Fruit fly (Drosophila melanogaster) whole organism, wandering third instar larva: ENCODE measurements around the gene CG42654.

Experiments
- Abd-B ChIP-seq: fragments of >200 bp; optimal IDR thresholded peaks from 2 replicates; lab custom pipeline; 2017; ENCODE audit warnings: missing biosample characterization, missing genetic modification characterization
- CG32264 ChIP-seq: fragments of 200-800 bp; sonication (Bioruptor generic); optimal IDR thresholded peaks from 2 replicates; lab custom pipeline; 2016; ENCODE audit warnings: missing biosample characterization, missing genetic modification characterization
- CG9705 ChIP-seq: fragments of 200-800 bp; sonication (Bioruptor generic); optimal IDR thresholded peaks from 2 replicates; lab custom pipeline; 2018; ENCODE audit warnings: missing biosample characterization, mild to moderate bottlenecking, missing genetic modification characterization
- CrebA ChIP-seq: fragments of 200-800 bp; sonication (Bioruptor generic); optimal IDR thresholded peaks from 2 replicates; lab custom pipeline; 2016; ENCODE audit warnings: missing biosample characterization, mild to moderate bottlenecking, missing genetic modification characterization, borderline replicate concordance
- Dfd ChIP-seq: fragments of >200 bp; optimal IDR thresholded peaks from 2 replicates; lab custom pipeline; 2017; ENCODE audit warnings: missing biosample characterization, missing genetic modification characterization
- Dif ChIP-seq: fragments of 200-275, 200-300 bp; sonication (Bioruptor generic); optimal IDR thresholded peaks from 2 replicates; lab custom pipeline; 2018; ENCODE audit warnings: missing biosample characterization, missing genetic modification characterization; ENCODE audit not compliant: partially characterized antibody
- GATAd ChIP-seq: sonication (Bioruptor generic); optimal IDR thresholded peaks from 2 replicates; lab custom pipeline; 2016; ENCODE audit warnings: missing biosample characterization, missing genetic modification characterization
- HLH106 ChIP-seq: fragments of 200-800 bp; optimal IDR thresholded peaks from 3 replicates; lab custom pipeline; 2019; ENCODE audit warnings: missing biosample characterization, mild to moderate bottlenecking, missing genetic modification characterization, moderate library complexity
- Hnf4 ChIP-seq: fragments of 200-800 bp; sonication (Bioruptor generic); optimal IDR thresholded peaks from 2 replicates; lab custom pipeline; 2016; ENCODE audit warnings: missing biosample characterization, mild to moderate bottlenecking, missing genetic modification characterization
- Hr78 ChIP-seq: fragments of >200 bp; optimal IDR thresholded peaks from 2 replicates; lab custom pipeline; 2017; ENCODE audit warnings: missing biosample characterization, missing genetic modification characterization
- Hr83 ChIP-seq: fragments of 200-300 bp; sonication (Bioruptor generic); optimal IDR thresholded peaks from 2 replicates; lab custom pipeline; 2016; ENCODE audit warnings: missing biosample characterization, mild to moderate bottlenecking, missing genetic modification characterization, moderate library complexity; ENCODE audit not compliant: poor library complexity, severe bottlenecking
- Jra ChIP-seq: sonication (Bioruptor generic); optimal IDR thresholded peaks from 2 replicates; lab custom pipeline; 2016; ENCODE audit warnings: missing biosample characterization, missing genetic modification characterization
- Mio ChIP-seq: sonication (Bioruptor generic); optimal IDR thresholded peaks from 2 replicates; lab custom pipeline; 2016; ENCODE audit warnings: missing biosample characterization, missing genetic modification characterization
- Myc ChIP-seq: fragments of >200 bp; optimal IDR thresholded peaks from 2 replicates; lab custom pipeline; 2017
- N ChIP-seq: fragments of >200 bp; optimal IDR thresholded peaks from 2 replicates; lab custom pipeline; 2018; ENCODE audit warnings: missing biosample characterization, missing external identifiers, missing genetic modification characterization
- OdsH ChIP-seq: fragments of 200-800 bp; sonication (Bioruptor generic); optimal IDR thresholded peaks from 2 replicates; lab custom pipeline; 2016; ENCODE audit warnings: missing biosample characterization, mild to moderate bottlenecking, missing genetic modification characterization
- Rel ChIP-seq, 2 experiments: fragments of 200-800 bp; sonication (Bioruptor generic) in 1 of 2; optimal IDR thresholded peaks; 2 replicates in 1 of 2; 3 replicates in 1 of 2; lab custom pipeline; 2016 to 2019; ENCODE audit warnings: mild to moderate bottlenecking in 2 of 2, missing biosample characterization in 2 of 2, missing genetic modification characterization in 2 of 2, moderate library complexity in 1 of 2
- Sp1 ChIP-seq: fragments of 200-800 bp; sonication (Bioruptor generic); optimal IDR thresholded peaks from 3 replicates; lab custom pipeline; 2019; ENCODE audit warnings: missing biosample characterization, mild to moderate bottlenecking, missing genetic modification characterization, moderate library complexity
- Vsx2 ChIP-seq: fragments of 200-300, 225-300 bp; sonication (Bioruptor generic); optimal IDR thresholded peaks from 2 replicates; lab custom pipeline; 2018; ENCODE audit warnings: missing biosample characterization, missing genetic modification characterization; ENCODE audit not compliant: partially characterized antibody
- br ChIP-seq: fragments of 200-800 bp; sonication (Bioruptor generic); optimal IDR thresholded peaks from 2 replicates; lab custom pipeline; 2016; ENCODE audit warnings: missing biosample characterization, missing genetic modification characterization
- brk ChIP-seq: fragments of 200-800 bp; sonication (Bioruptor generic); optimal IDR thresholded peaks from 2 replicates; lab custom pipeline; 2016; ENCODE audit warnings: missing biosample characterization, mild to moderate bottlenecking, missing genetic modification characterization
- dl ChIP-seq, 2 experiments: fragments of 175-275, 200-275 bp in 1 of 2; fragments of 200-275 bp in 1 of 2; sonication (Bioruptor generic); optimal IDR thresholded peaks; lab custom pipeline; 2018; ENCODE audit warnings: mild to moderate bottlenecking in 2 of 2, missing biosample characterization in 2 of 2, missing genetic modification characterization in 2 of 2, moderate library complexity in 2 of 2; ENCODE audit not compliant: partially characterized antibody in 2 of 2, insufficient read depth in 1 of 2
- dmrt93B ChIP-seq: fragments of 200-800 bp; sonication (Bioruptor generic); optimal IDR thresholded peaks from 2 replicates; lab custom pipeline; 2018; ENCODE audit warnings: missing biosample characterization, mild to moderate bottlenecking, missing genetic modification characterization
- dsf ChIP-seq: sonication (Bioruptor generic); optimal IDR thresholded peaks from 2 replicates; lab custom pipeline; 2016; ENCODE audit warnings: missing biosample characterization, missing genetic modification characterization, borderline replicate concordance
- ey ChIP-seq: fragments of 200-800 bp; sonication (Bioruptor generic); optimal IDR thresholded peaks from 2 replicates; lab custom pipeline; 2016; ENCODE audit warnings: missing biosample characterization, missing genetic modification characterization
- foxo ChIP-seq, 2 experiments: fragments of 200-800 bp; sonication (Bioruptor generic); optimal IDR thresholded peaks; 2 replicates in 1 of 2; 3 replicates in 1 of 2; lab custom pipeline; 2016 to 2017; ENCODE audit warnings: missing biosample characterization in 2 of 2, missing genetic modification characterization in 2 of 2
- fru ChIP-seq: fragments of 200-800 bp; sonication (Bioruptor generic); optimal IDR thresholded peaks from 3 replicates; lab custom pipeline; 2016; ENCODE audit warnings: missing biosample characterization, mild to moderate bottlenecking, missing genetic modification characterization
- h ChIP-seq: fragments of 200-800 bp; sonication (Bioruptor generic); optimal IDR thresholded peaks from 3 replicates; lab custom pipeline; 2016; ENCODE audit warnings: missing biosample characterization, mild to moderate bottlenecking, missing genetic modification characterization
- jim ChIP-seq: fragments of 175-275, 200-325 bp; sonication (Bioruptor generic); optimal IDR thresholded peaks from 2 replicates; lab custom pipeline; 2016; ENCODE audit warnings: missing biosample characterization, mild to moderate bottlenecking, missing genetic modification characterization
- lola ChIP-seq: fragments of >200 bp; optimal IDR thresholded peaks from 2 replicates; lab custom pipeline; 2017; ENCODE audit warnings: missing biosample characterization, missing genetic modification characterization
- pan ChIP-seq: fragments of >200 bp; optimal IDR thresholded peaks from 2 replicates; lab custom pipeline; 2017
- psq ChIP-seq: fragments of 200-800 bp; sonication (Bioruptor generic); optimal IDR thresholded peaks from 3 replicates; lab custom pipeline; 2017; ENCODE audit warnings: missing biosample characterization, mild to moderate bottlenecking, missing genetic modification characterization, moderate library complexity
- rgr ChIP-seq: fragments of 200-800 bp; sonication (Bioruptor generic); optimal IDR thresholded peaks from 3 replicates; lab custom pipeline; 2016; ENCODE audit warnings: missing biosample characterization, mild to moderate bottlenecking, missing genetic modification characterization
- sage ChIP-seq: fragments of 200-800 bp; sonication (Bioruptor generic); optimal IDR thresholded peaks from 2 replicates; lab custom pipeline; 2016; ENCODE audit warnings: missing biosample characterization, mild to moderate bottlenecking, missing genetic modification characterization
- sv ChIP-seq: fragments of 200-800 bp; sonication (Bioruptor generic); optimal IDR thresholded peaks from 3 replicates; lab custom pipeline; 2016; ENCODE audit warnings: missing biosample characterization, missing genetic modification characterization
- tai ChIP-seq: sonication (Bioruptor generic); optimal IDR thresholded peaks from 2 replicates; lab custom pipeline; 2016; ENCODE audit warnings: missing biosample characterization, missing genetic modification characterization
- usp ChIP-seq: fragments of >200 bp; optimal IDR thresholded peaks from 2 replicates; lab custom pipeline; 2017; ENCODE audit warnings: missing biosample characterization, missing genetic modification characterization
- woc ChIP-seq: sonication (Bioruptor generic); optimal IDR thresholded peaks from 2 replicates; lab custom pipeline; 2016; ENCODE audit warnings: missing biosample characterization, mild to moderate bottlenecking, missing genetic modification characterization

Gene CG42654

dm6 chr3L:19908201-19909127, 45.9 kb downstream of the CG42654 start:
- TF ChIP-seq Hr78 (GFP tag; lab: Kevin White, UChicago) (no peak), Myc (no peak), N (peak; percentile 20), fru (GFP tag; lab: Kevin White, UChicago) (peak; percentile 17), jim (no peak), foxo (GFP tag; optimal IDR thresholded peaks at IDR 0.05; lab: Kevin White, UChicago) (peak in 1 of 2 experiments; percentile 14), dmrt93B (GFP tag; lab: Kevin White, UChicago) (no peak), sage (no peak), usp (GFP tag; lab: Kevin White, UChicago) (no peak), brk (GFP tag; lab: Kevin White, UChicago) (no peak), psq (GFP tag; lab: Kevin White, UChicago) (peak; percentile 11), Sp1 (no peak), rgr (GFP tag; lab: Kevin White, UChicago) (no peak), Abd-B (GFP tag; lab: Kevin White, UChicago) (no peak), dl (GFP tag; optimal IDR thresholded peaks at IDR 0.05; lab: Kevin White, UChicago; ENCODE audit: insufficient read depth in 1 of 2, partially characterized antibody in 2 of 2) (peak in 1 of 2 experiments; percentile 48), pan (lab: Kevin White, UChicago) (no peak), OdsH (GFP tag; lab: Kevin White, UChicago) (no peak), h (GFP tag; lab: Kevin White, UChicago) (peak; percentile 75), CrebA (GFP tag; lab: Kevin White, UChicago) (no peak), Mio (no peak), lola (GFP tag; lab: Kevin White, UChicago) (no peak), GATAd (GFP tag; lab: Kevin White, UChicago) (no peak), Vsx2 (GFP tag; lab: Kevin White, UChicago) (no peak), Dfd (GFP tag; lab: Kevin White, UChicago) (no peak), woc (GFP tag; lab: Kevin White, UChicago) (peak; percentile 32), dsf (GFP tag; lab: Kevin White, UChicago) (no peak), br (GFP tag; lab: Kevin White, UChicago) (no peak), Hr83 (GFP tag; lab: Kevin White, UChicago) (no peak), ey (GFP tag; lab: Kevin White, UChicago) (no peak), sv (GFP tag; lab: Kevin White, UChicago) (no peak), Hnf4 (no peak), CG9705 (GFP tag; lab: Kevin White, UChicago) (no peak), CG32264 (GFP tag; lab: Kevin White, UChicago) (no peak), HLH106 (tag; lab: Kevin White, UChicago) (no peak), Rel (GFP tag; optimal IDR thresholded peaks at IDR 0.05; lab: Kevin White, UChicago) (no peak), Rel (tag; optimal IDR thresholded peaks at IDR 0.05; lab: Kevin White, UChicago) (peak; percentile 86), tai (GFP tag; lab: Kevin White, UChicago) (no peak), Dif (GFP tag; lab: Kevin White, UChicago) (peak; percentile 58), Jra (GFP tag; lab: Kevin White, UChicago) (no peak)

- TF ChIP-seq CrebA (GFP tag; lab: Kevin White, UChicago) = no peak
- no peak for TF ChIP-seq Jra (GFP tag; lab: Kevin White, UChicago)
- no peak for TF ChIP-seq usp (GFP tag; lab: Kevin White, UChicago)
- TF ChIP-seq rgr (GFP tag; lab: Kevin White, UChicago) = no peak
- TF ChIP-seq OdsH (GFP tag; lab: Kevin White, UChicago) = no peak
- TF ChIP-seq fru (GFP tag; lab: Kevin White, UChicago) = no peak
- TF ChIP-seq br (GFP tag; lab: Kevin White, UChicago) = no peak
- no peak for TF ChIP-seq brk (GFP tag; lab: Kevin White, UChicago)
- TF ChIP-seq dl (GFP tag; optimal IDR thresholded peaks at IDR 0.05; lab: Kevin White, UChicago; ENCODE audit: insufficient read depth in 1 of 2, partially characterized antibody in 2 of 2) = no peak
- TF ChIP-seq Abd-B (GFP tag; lab: Kevin White, UChicago) = no peak
- no peak for TF ChIP-seq dmrt93B (GFP tag; lab: Kevin White, UChicago)
These were observed 46.6 kb downstream of the CG42654 start for dm6 chr3L:19907706-19908070.
